Fruit fly (Drosophila melanogaster) whole organism, wandering third instar larva: ENCODE results near the gene CG1309.

Experiments used
- br ChIP-seq: fragments of 200-800 bp; sonication (Bioruptor generic); optimal IDR thresholded peaks from 2 replicates; lab custom pipeline; 2016; ENCODE audit warnings: missing biosample characterization, missing genetic modification characterization
- jim ChIP-seq: fragments of 175-275, 200-325 bp; sonication (Bioruptor generic); optimal IDR thresholded peaks from 2 replicates; lab custom pipeline; 2016; ENCODE audit warnings: missing biosample characterization, mild to moderate bottlenecking, missing genetic modification characterization

DNA sequence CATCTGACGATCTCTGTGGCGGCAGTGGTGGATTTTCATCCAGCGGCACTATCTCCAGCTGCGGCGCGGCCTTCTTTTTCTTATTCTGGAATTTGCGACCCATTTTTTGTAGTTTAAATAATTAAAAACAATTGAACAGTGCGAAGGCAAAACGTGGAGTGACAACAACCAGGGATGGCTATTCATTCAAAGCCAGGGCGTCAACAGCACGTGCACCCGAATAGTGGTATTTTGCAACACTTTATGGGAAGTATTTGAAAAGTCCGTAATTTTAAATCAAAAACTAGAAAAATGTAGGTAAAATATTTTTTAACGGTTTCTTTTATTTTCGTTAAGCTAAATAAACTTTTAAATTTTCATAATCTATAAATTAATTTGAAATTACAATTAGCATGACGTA, 23.4 kb downstream of the CG1309 start, which contains the start of gene CG11583:
- TF ChIP-seq jim = no peak
- no peak for TF ChIP-seq br (GFP tag; lab: Kevin White, UChicago)
